Worm (Caenorhabditis elegans) whole organism, early embryonic: ENCODE measurements around the gene T13C2.2.

ENCODE experiments used
- B0310.2 ChIP-seq: sonication (generic microtip); optimal IDR thresholded peaks from 2 replicates; lab custom pipeline; 2016; ENCODE audit warnings: mild to moderate bottlenecking, missing genetic modification characterization, missing compliant biosample characterization
- F13C5.2 ChIP-seq: sonication (generic microtip); optimal IDR thresholded peaks from 2 replicates; lab custom pipeline; 2017; ENCODE audit warnings: mild to moderate bottlenecking, missing genetic modification characterization, inconsistent platforms, missing compliant biosample characterization
- aly-1 ChIP-seq: sonication (generic microtip); optimal IDR thresholded peaks from 2 replicates; lab custom pipeline; 2016; ENCODE audit warnings: missing genetic modification characterization, missing compliant biosample characterization
- ama-1 ChIP-seq: fragments of 150-350 bp; optimal IDR thresholded peaks from 2 replicates; lab custom pipeline; 2014
- ceh-13 ChIP-seq: fragments of 200-800 bp; sonication (Bioruptor generic); optimal IDR thresholded peaks from 2 replicates; lab custom pipeline; 2018; ENCODE audit warnings: mild to moderate bottlenecking, missing genetic modification characterization, missing compliant biosample characterization
- ceh-36 ChIP-seq: sonication (generic microtip); optimal IDR thresholded peaks from 2 replicates; lab custom pipeline; 2016; ENCODE audit warnings: missing genetic modification characterization, inconsistent platforms, missing compliant biosample characterization
- ets-7 ChIP-seq: sonication (generic microtip); optimal IDR thresholded peaks from 2 replicates; lab custom pipeline; 2016; ENCODE audit warnings: missing genotype, missing genetic modification characterization, missing compliant biosample characterization
- flt-1 ChIP-seq: fragments of 200-800 bp; sonication (Bioruptor generic); IDR thresholded peaks from 2 replicates; pipeline ENCODE4 v1.3.6; 2022; ENCODE audit warnings: missing genetic modification characterization, missing compliant biosample characterization
- hmbx-1 ChIP-seq: sonication (generic microtip); optimal IDR thresholded peaks from 2 replicates; lab custom pipeline; 2016; ENCODE audit warnings: mild to moderate bottlenecking, missing genetic modification characterization, missing compliant biosample characterization
- hmg-4 ChIP-seq: fragments of 200-800 bp; sonication (Bioruptor generic); optimal IDR thresholded peaks from 2 replicates; lab custom pipeline; 2018; ENCODE audit warnings: mild to moderate bottlenecking, missing genetic modification characterization, missing compliant biosample characterization
- hnd-1 ChIP-seq: sonication (generic microtip); optimal IDR thresholded peaks from 2 replicates; lab custom pipeline; 2016; ENCODE audit warnings: missing genetic modification characterization, missing compliant biosample characterization
- pes-1 ChIP-seq: fragments of 200-800 bp; sonication (Bioruptor generic); IDR thresholded peaks from 2 replicates; pipeline ENCODE4 v1.3.6; 2022; ENCODE audit warnings: missing genetic modification reagents, missing genetic modification characterization, missing compliant biosample characterization
- scrt-1 ChIP-seq: fragments of 200-800 bp; sonication (Bioruptor generic); IDR thresholded peaks from 2 replicates; pipeline ENCODE4 v1.3.6; 2022; ENCODE audit warnings: missing genetic modification characterization, missing compliant biosample characterization
- sea-1 ChIP-seq: fragments of 200-800 bp; sonication (Bioruptor generic); conservative IDR thresholded peaks from 2 replicates; pipeline ENCODE4 v1.3.6; 2022; ENCODE audit warnings: missing genetic modification characterization, missing compliant biosample characterization
- tbx-11 ChIP-seq: fragments of 200-800 bp; sonication (Bioruptor generic); IDR thresholded peaks from 2 replicates; pipeline ENCODE4 v1.3.6; 2022; ENCODE audit warnings: missing genetic modification characterization, missing compliant biosample characterization
- tbx-37 ChIP-seq: fragments of 200-800 bp; sonication (Bioruptor generic); conservative IDR thresholded peaks from 2 replicates; pipeline ENCODE4 v1.3.6; 2022; ENCODE audit warnings: missing genetic modification reagents, missing genetic modification characterization, missing compliant biosample characterization

The T13C2.2 gene

ce11 chrII:6832695-6833389 lies 40.9 kb downstream of the T13C2.2 start:
- TF ChIP-seq ets-7 (tag; lab: Kevin White, UChicago) (no peak), hmbx-1 (tag; lab: Kevin White, UChicago) (no peak), flt-1 (GFP tag; lab: Robert Waterston, UW) (peak; percentile 13; the same call in 1 of the 2 replicates), sea-1 (GFP tag; lab: Robert Waterston, UW) (no peak), aly-1 (tag; lab: Kevin White, UChicago) (no peak), hmg-4 (peak; percentile 63), hnd-1 (no peak), tbx-37 (GFP tag; lab: Robert Waterston, UW) (no peak), scrt-1 (no peak), ceh-36 (tag; lab: Kevin White, UChicago) (no peak)

ce11 chrII:6833781-6834339 lies 41.9 kb downstream of the T13C2.2 start:
- TF ChIP-seq ceh-36 (tag; lab: Kevin White, UChicago) (peak; percentile 69), aly-1 (tag; lab: Kevin White, UChicago) (peak; percentile 7), flt-1 (GFP tag; lab: Robert Waterston, UW) (no peak), B0310.2 (no peak), hmg-4 (no peak), scrt-1 (no peak), ama-1 (lab: Kevin White, UChicago) (no peak)

- TF ChIP-seq tbx-37 (GFP tag; lab: Robert Waterston, UW) (no peak), sea-1 (GFP tag; lab: Robert Waterston, UW) (peak; percentile 69; the same call in 1 of the 2 replicates)
Measured at ce11 chrII:6834582-6835058, 42.6 kb downstream of the T13C2.2 start, which contains the start of gene egl-27. Gene egl-27 (plus strand): TSS chrII:6835008.

ce11 chrII:6835500-6835899 lies 43.5 kb downstream of the T13C2.2 start:
- TF ChIP-seq aly-1 (tag; lab: Kevin White, UChicago) (no peak), flt-1 (GFP tag; lab: Robert Waterston, UW) (0 out of 2 replicates have a peak, but pooled peaks have one; percentile 30), ets-7 (tag; lab: Kevin White, UChicago) (no peak)

- no peak for TF ChIP-seq tbx-37 (GFP tag; lab: Robert Waterston, UW)
- no peak for TF ChIP-seq ceh-13
- no peak for TF ChIP-seq aly-1 (tag; lab: Kevin White, UChicago)
- no peak for TF ChIP-seq hmbx-1 (tag; lab: Kevin White, UChicago)
- TF ChIP-seq hnd-1: no peak
- TF ChIP-seq flt-1 (GFP tag; lab: Robert Waterston, UW): no peak
Measured at ce11 chrII:6835972-6836595, 44.1 kb downstream of the T13C2.2 start.

ce11 chrII:6836762-6837566 lies 45.0 kb downstream of the T13C2.2 start:
- TF ChIP-seq ama-1 (lab: Kevin White, UChicago): no peak
- TF ChIP-seq hnd-1: no peak
- TF ChIP-seq hmbx-1 (tag; lab: Kevin White, UChicago): no peak
- no peak for TF ChIP-seq ceh-13
- TF ChIP-seq ets-7 (tag; lab: Kevin White, UChicago): no peak
- TF ChIP-seq flt-1 (GFP tag; lab: Robert Waterston, UW): no peak
- no peak for TF ChIP-seq B0310.2
- no peak for TF ChIP-seq tbx-11 (GFP tag; lab: Robert Waterston, UW)
- TF ChIP-seq aly-1 (tag; lab: Kevin White, UChicago): no peak
- no peak for TF ChIP-seq F13C5.2 (tag; lab: Kevin White, UChicago)
- no peak for TF ChIP-seq scrt-1
- TF ChIP-seq ceh-36 (tag; lab: Kevin White, UChicago): no peak
- no peak for TF ChIP-seq pes-1 (GFP tag; lab: Robert Waterston, UW)

- TF ChIP-seq hmg-4: peak; percentile 19
- TF ChIP-seq hmbx-1 (tag; lab: Kevin White, UChicago): no peak
Measured at ce11 chrII:6838270-6838878, 46.4 kb downstream of the T13C2.2 start.

- TF ChIP-seq ceh-36 (tag; lab: Kevin White, UChicago) (peak; percentile 40), hmg-4 (no peak), tbx-11 (GFP tag; lab: Robert Waterston, UW) (no peak)
Measured at ce11 chrII:6838977-6839376, 47.0 kb downstream of the T13C2.2 start.
